Worm (Caenorhabditis elegans) whole organism, mixed stage, embryonic: Measurements from ENCODE around the gene srj-38.

ENCODE experiments used
- ceh-39 ChIP-seq: fragments of 150-350 bp; optimal IDR thresholded peaks from 2 replicates; lab custom pipeline; 2014; ENCODE audit warnings: missing biosample characterization, missing genetic modification characterization
- ces-1 ChIP-seq: fragments of 150-350 bp; optimal IDR thresholded peaks from 2 replicates; lab custom pipeline; 2014; ENCODE audit warnings: missing biosample characterization, missing genetic modification reagents, missing genetic modification characterization
- elt-3 ChIP-seq: fragments of 150-350 bp; optimal IDR thresholded peaks from 2 replicates; lab custom pipeline; 2014; ENCODE audit warnings: missing biosample characterization, missing genetic modification characterization
- lsy-2 ChIP-seq: fragments of 150-350 bp; optimal IDR thresholded peaks from 2 replicates; lab custom pipeline; 2014; ENCODE audit warnings: missing biosample characterization, missing genetic modification characterization
- mep-1 ChIP-seq: fragments of 150-350 bp; optimal IDR thresholded peaks from 2 replicates; lab custom pipeline; 2017; ENCODE audit warnings: missing biosample characterization, missing genetic modification reagents, missing genetic modification characterization, inconsistent platforms
- nhr-12 ChIP-seq: fragments of 150-350 bp; optimal IDR thresholded peaks from 2 replicates; lab custom pipeline; 2014; ENCODE audit warnings: missing biosample characterization, missing genetic modification characterization
- nhr-2 ChIP-seq: fragments of 150-350 bp; optimal IDR thresholded peaks from 2 replicates; lab custom pipeline; 2014; ENCODE audit warnings: missing biosample characterization, missing genetic modification characterization
- nhr-237 ChIP-seq: fragments of 150-350 bp; optimal IDR thresholded peaks from 2 replicates; lab custom pipeline; 2014; ENCODE audit warnings: missing biosample characterization, missing genetic modification characterization
- nhr-28 ChIP-seq: fragments of 150-350 bp; optimal IDR thresholded peaks from 2 replicates; lab custom pipeline; 2014; ENCODE audit warnings: missing biosample characterization, missing genetic modification characterization
- nhr-76 ChIP-seq: sonication (generic microtip); optimal IDR thresholded peaks from 2 replicates; lab custom pipeline; 2017; ENCODE audit warnings: missing biosample characterization, missing genetic modification characterization
- snpc-4 ChIP-seq: fragments of 150-350 bp; optimal IDR thresholded peaks from 2 replicates; lab custom pipeline; 2014; ENCODE audit warnings: missing biosample characterization, missing genetic modification characterization
- zip-8 ChIP-seq: fragments of 150-350 bp; optimal IDR thresholded peaks from 2 replicates; lab custom pipeline; 2014; ENCODE audit warnings: missing biosample characterization, missing genetic modification characterization
- ztf-11 ChIP-seq: fragments of 150-350 bp; optimal IDR thresholded peaks from 2 replicates; lab custom pipeline; 2014; ENCODE audit warnings: missing biosample characterization, missing genetic modification characterization

ce11 chrV:842611-843010 lies 41.6 kb downstream of the srj-38 start:
- TF ChIP-seq nhr-2 (tag; lab: Kevin White, UChicago) (no peak), lsy-2 (tag; lab: Kevin White, UChicago) (no peak), nhr-76 (no peak), ces-1 (GFP tag; lab: Kevin White, UChicago) (no peak), ztf-11 (tag; lab: Kevin White, UChicago) (no peak), ceh-39 (no peak), nhr-237 (tag; lab: Kevin White, UChicago) (no peak), snpc-4 (tag; lab: Kevin White, UChicago) (no peak), mep-1 (no peak), nhr-28 (no peak), nhr-12 (tag; lab: Kevin White, UChicago) (no peak), elt-3 (tag; lab: Kevin White, UChicago) (no peak), zip-8 (tag; lab: Kevin White, UChicago) (no peak)
